Worm (Caenorhabditis elegans) whole organism, L4 larva: Measurements from ENCODE around the gene F54H12.5.

Source experiments
- F37D6.2 ChIP-seq: sonication (generic microtip); optimal IDR thresholded peaks from 2 replicates; lab custom pipeline; 2016; ENCODE audit warnings: mild to moderate bottlenecking, missing genetic modification characterization, missing compliant biosample characterization
- Y48G9A.11 ChIP-seq: fragments of 200-800 bp; sonication (Bioruptor generic); IDR thresholded peaks from 2 replicates; pipeline ENCODE4 v1.3.6; 2022; ENCODE audit warnings: missing genetic modification reagents, missing genetic modification characterization, missing compliant biosample characterization
- Y75B8A.6 ChIP-seq: fragments of 200-800 bp; sonication (Bioruptor generic); IDR thresholded peaks from 2 replicates; pipeline ENCODE4 v1.3.6; 2022; ENCODE audit warnings: missing genetic modification reagents, missing genetic modification characterization, missing compliant biosample characterization
- ZK337.2 ChIP-seq: fragments of 200-800 bp; sonication (Bioruptor generic); IDR thresholded peaks from 2 replicates; pipeline ENCODE4 v1.3.6; 2022; ENCODE audit warnings: missing genetic modification reagents, missing genetic modification characterization, missing compliant biosample characterization
- ZK546.5 ChIP-seq, 2 experiments: sonication (generic microtip); optimal IDR thresholded peaks; 2 replicates each; lab custom pipeline; 2017; ENCODE audit warnings: missing biosample characterization in 2 of 2, missing genetic modification characterization in 2 of 2
- aha-1 ChIP-seq: fragments of 150-350 bp; peaks from one replicate; lab custom pipeline; 2014; ENCODE audit warnings: missing biosample characterization, missing genetic modification characterization
- ama-1 ChIP-seq: fragments of 150-350 bp; optimal IDR thresholded peaks from 2 replicates; lab custom pipeline; 2014; ENCODE audit warnings: inconsistent platforms, mixed read lengths
- arid-1 ChIP-seq: fragments of 200-800 bp; sonication (Bioruptor generic); conservative IDR thresholded peaks from 2 replicates; pipeline ENCODE4 v1.3.6; 2022; ENCODE audit warnings: missing genetic modification reagents, missing genetic modification characterization, missing compliant biosample characterization
- ceh-20 ChIP-seq: fragments of 200-800 bp; sonication (Bioruptor generic); IDR thresholded peaks from 2 replicates; pipeline ENCODE4 v1.3.6; 2022; ENCODE audit warnings: missing genetic modification reagents, missing genetic modification characterization, missing compliant biosample characterization
- ceh-28 ChIP-seq: fragments of 150-350 bp; optimal IDR thresholded peaks from 2 replicates; lab custom pipeline; 2014; ENCODE audit warnings: missing biosample characterization, missing genetic modification reagents, missing genetic modification characterization
- ceh-62 ChIP-seq: sonication (generic microtip); optimal IDR thresholded peaks from 2 replicates; lab custom pipeline; 2017; ENCODE audit warnings: missing biosample characterization, missing genetic modification characterization
- daf-16 ChIP-seq, 3 experiments: sonication (generic microtip); optimal IDR thresholded peaks; 2 replicates each; lab custom pipeline; 2016 to 2017; ENCODE audit warnings: missing genetic modification characterization in 3 of 3, missing genetic modification reagents in 3 of 3, mild to moderate bottlenecking in 2 of 3, missing compliant biosample characterization in 2 of 3, missing biosample characterization in 1 of 3, moderate library complexity in 1 of 3
- daf-8 ChIP-seq: fragments of 200-800 bp; sonication (Bioruptor generic); IDR thresholded peaks from 2 replicates; pipeline ENCODE4 v1.3.6; 2022; ENCODE audit warnings: missing genetic modification characterization, missing compliant biosample characterization
- dmd-6 ChIP-seq: fragments of 200-800 bp; sonication (Bioruptor generic); IDR thresholded peaks from 2 replicates; pipeline ENCODE4 v1.3.6; 2022; ENCODE audit warnings: missing genetic modification reagents, missing genetic modification characterization, missing compliant biosample characterization
- dmd-8 ChIP-seq: fragments of 200-800 bp; sonication (Bioruptor generic); IDR thresholded peaks from 2 replicates; pipeline ENCODE4 v1.3.6; 2022; ENCODE audit warnings: missing genetic modification characterization, missing compliant biosample characterization
- egl-27 ChIP-seq: sonication (generic microtip); optimal IDR thresholded peaks from 3 replicates; lab custom pipeline; 2017; ENCODE audit warnings: missing biosample characterization, missing genetic modification reagents, missing genetic modification characterization
- fkh-10 ChIP-seq: fragments of 150-350 bp; optimal IDR thresholded peaks from 2 replicates; lab custom pipeline; 2014; ENCODE audit warnings: missing biosample characterization, missing genetic modification reagents, missing genetic modification characterization
- gei-8 ChIP-seq: fragments of 200-800 bp; sonication (Bioruptor generic); optimal IDR thresholded peaks from 2 replicates; lab custom pipeline; 2018; ENCODE audit warnings: mild to moderate bottlenecking, missing genetic modification characterization, missing compliant biosample characterization
- hif-1 ChIP-seq, 2 experiments: sonication (generic microtip); optimal IDR thresholded peaks; 2 replicates each; lab custom pipeline; 2016 to 2017; ENCODE audit warnings: missing compliant biosample characterization in 2 of 2, missing genetic modification characterization in 2 of 2, missing genetic modification reagents in 2 of 2, missing genotype in 2 of 2, mild to moderate bottlenecking in 1 of 2
- hlh-30 ChIP-seq: sonication (generic microtip); optimal IDR thresholded peaks from 2 replicates; lab custom pipeline; 2017; ENCODE audit warnings: antibody characterized with exemption, mild to moderate bottlenecking, missing genetic modification characterization, missing compliant biosample characterization; ENCODE audit not compliant: insufficient read depth
- hmg-1.1 ChIP-seq: fragments of 200-800 bp; sonication (Bioruptor generic); IDR thresholded peaks from 2 replicates; pipeline ENCODE4 v1.3.6; 2022; ENCODE audit warnings: missing genetic modification reagents, missing genetic modification characterization, missing compliant biosample characterization
- jun-1 ChIP-seq: fragments of 150-350 bp; optimal IDR thresholded peaks from 2 replicates; lab custom pipeline; 2014; ENCODE audit warnings: missing biosample characterization, missing genetic modification reagents, missing genetic modification characterization
- lim-7 ChIP-seq: fragments of 200-800 bp; sonication (Bioruptor generic); IDR thresholded peaks from 2 replicates; pipeline ENCODE4 v1.3.6; 2022; ENCODE audit warnings: missing genetic modification characterization, missing compliant biosample characterization
- lin-38 ChIP-seq: fragments of 200-800 bp; sonication (Bioruptor generic); IDR thresholded peaks from 2 replicates; pipeline ENCODE4 v1.3.6; 2022; ENCODE audit warnings: missing genetic modification reagents, missing genetic modification characterization, missing compliant biosample characterization
- lir-3 ChIP-seq: sonication (generic microtip); optimal IDR thresholded peaks from 2 replicates; lab custom pipeline; 2016; ENCODE audit warnings: mild to moderate bottlenecking, missing genetic modification characterization, missing compliant biosample characterization
- lsy-2 ChIP-seq, 2 experiments: fragments of 150-350 bp in 1 of 2; sonication (generic microtip) in 1 of 2; optimal IDR thresholded peaks; 2 replicates each; lab custom pipeline; 2014 to 2017; ENCODE audit warnings: missing biosample characterization in 2 of 2, missing genetic modification characterization in 2 of 2
- mdt-29 ChIP-seq: fragments of 200-800 bp; sonication (Bioruptor generic); IDR thresholded peaks from 2 replicates; pipeline ENCODE4 v1.3.6; 2022; ENCODE audit warnings: missing genetic modification reagents, missing genetic modification characterization, missing compliant biosample characterization
- mxl-2 ChIP-seq: fragments of 200-800 bp; sonication (Bioruptor generic); conservative IDR thresholded peaks from 2 replicates; pipeline ENCODE4 v1.3.6; 2022; ENCODE audit warnings: missing genetic modification reagents, missing genetic modification characterization, missing compliant biosample characterization
- nhr-10 ChIP-seq: fragments of 150-350 bp; optimal IDR thresholded peaks from 2 replicates; lab custom pipeline; 2014; ENCODE audit warnings: missing biosample characterization, missing genetic modification characterization
- nhr-11 ChIP-seq: fragments of 150-350 bp; optimal IDR thresholded peaks from 2 replicates; lab custom pipeline; 2014; ENCODE audit warnings: missing biosample characterization, missing genetic modification characterization
- nhr-28 ChIP-seq: fragments of 150-350 bp; optimal IDR thresholded peaks from 2 replicates; lab custom pipeline; 2014; ENCODE audit warnings: missing biosample characterization, missing genetic modification characterization
- nhr-41 ChIP-seq: fragments of 200-800 bp; sonication (Bioruptor generic); IDR thresholded peaks from 2 replicates; pipeline ENCODE4 v1.3.6; 2022; ENCODE audit warnings: missing genetic modification reagents, missing genetic modification characterization, missing compliant biosample characterization
- nhr-42 ChIP-seq: fragments of 200-800 bp; sonication (Bioruptor generic); IDR thresholded peaks from 2 replicates; pipeline ENCODE4 v1.3.6; 2022; ENCODE audit warnings: missing genetic modification characterization, missing compliant biosample characterization
- nhr-48 ChIP-seq: sonication (generic microtip); optimal IDR thresholded peaks from 2 replicates; lab custom pipeline; 2016; ENCODE audit warnings: mild to moderate bottlenecking, missing genetic modification characterization, missing compliant biosample characterization
- nhr-76 ChIP-seq: fragments of 150-350 bp; optimal IDR thresholded peaks from 2 replicates; lab custom pipeline; 2014; ENCODE audit warnings: missing biosample characterization, missing genetic modification characterization
- nhr-77 ChIP-seq: fragments of 150-350 bp; optimal IDR thresholded peaks from 2 replicates; lab custom pipeline; 2014; ENCODE audit warnings: missing biosample characterization, missing genetic modification characterization
- php-3 ChIP-seq: fragments of 200-800 bp; sonication (Bioruptor generic); IDR thresholded peaks from 2 replicates; pipeline ENCODE4 v1.3.6; 2022; ENCODE audit warnings: missing genetic modification reagents, missing genetic modification characterization, missing compliant biosample characterization
- pqm-1 ChIP-seq: sonication (generic microtip); optimal IDR thresholded peaks from 2 replicates; lab custom pipeline; 2017; ENCODE audit warnings: missing biosample characterization, missing genetic modification characterization
- skn-1 ChIP-seq: fragments of 150-350 bp; optimal IDR thresholded peaks from 2 replicates; lab custom pipeline; 2014; ENCODE audit warnings: missing biosample characterization, missing genetic modification characterization
- spr-1 ChIP-seq: sonication (generic microtip); optimal IDR thresholded peaks from 2 replicates; lab custom pipeline; 2016; ENCODE audit warnings: mild to moderate bottlenecking, missing genetic modification characterization, missing compliant biosample characterization
- tra-1 ChIP-seq: fragments of 200-800 bp; sonication (Bioruptor generic); IDR thresholded peaks from 2 replicates; pipeline ENCODE4 v1.3.6; 2022; ENCODE audit warnings: missing genetic modification reagents, missing genetic modification characterization, missing compliant biosample characterization
- unc-62 ChIP-seq, 3 experiments: fragments of 150-350 bp in 1 of 3; sonication (generic microtip); optimal IDR thresholded peaks in 2 of 3; peaks in 1 of 3; 1 replicate in 1 of 3; 2 replicates in 2 of 3; lab custom pipeline; 2014 to 2017; ENCODE audit warnings: missing biosample characterization in 3 of 3, missing genetic modification characterization in 3 of 3, missing genetic modification reagents in 3 of 3, missing genotype in 1 of 3
- zfp-3 ChIP-seq: fragments of 200-800 bp; sonication (Bioruptor generic); conservative IDR thresholded peaks from 2 replicates; pipeline ENCODE4 v1.3.6; 2022; ENCODE audit warnings: missing genetic modification reagents, missing genetic modification characterization, missing compliant biosample characterization
- zip-11 ChIP-seq: fragments of 200-800 bp; sonication (Bioruptor generic); IDR thresholded peaks from 2 replicates; pipeline ENCODE4 v1.3.6; 2022; ENCODE audit warnings: missing genetic modification characterization, missing compliant biosample characterization

Gene F54H12.5

ce11 chrIII:7973968-7974607 lies 2.1 kb upstream of the F54H12.5 start (continued):
- TF ChIP-seq nhr-76 (tag; lab: Kevin White, UChicago) (no peak), ZK337.2 (no peak), lir-3 (tag; lab: Kevin White, UChicago) (no peak), lim-7 (GFP tag; lab: Robert Waterston, UW) (no peak), Y75B8A.6 (GFP tag; lab: Robert Waterston, UW) (no peak), nhr-48 (no peak), gei-8 (GFP tag; lab: Kevin White, UChicago) (no peak), daf-8 (no peak), hlh-30 (tag; lab: Kevin White, UChicago) (peak; percentile 68), nhr-42 (no peak), ZK546.5 (tag; optimal IDR thresholded peaks at IDR 0.05; lab: Kevin White, UChicago) (no peak), Y48G9A.11 (GFP tag; lab: Robert Waterston, UW) (no peak), php-3 (GFP tag; lab: Robert Waterston, UW) (peak; percentile 82), pqm-1 (tag; lab: Kevin White, UChicago) (peak; percentile 6), aha-1 (tag; lab: Kevin White, UChicago) (no peak), hmg-1.1 (GFP tag; lab: Robert Waterston, UW) (no peak), arid-1 (GFP tag; lab: Robert Waterston, UW) (0 out of 2 replicates have a peak, but pooled peaks have one; percentile 10), ceh-20 (GFP tag; lab: Robert Waterston, UW) (no peak), fkh-10 (no peak), zfp-3 (GFP tag; lab: Robert Waterston, UW) (no peak), ceh-28 (tag; lab: Kevin White, UChicago) (no peak), nhr-77 (tag; lab: Kevin White, UChicago) (no peak), nhr-28 (tag; lab: Kevin White, UChicago) (peak; percentile 48), lin-38 (GFP tag; lab: Robert Waterston, UW) (0 out of 2 replicates have a peak, but pooled peaks have one; percentile 11), egl-27 (tag; lab: Kevin White, UChicago) (no peak), unc-62 (GFP tag; optimal IDR thresholded peaks at IDR 0.05 in 1 of 2; lab: Kevin White, UChicago) (no peak), unc-62 (tag; optimal IDR thresholded peaks at IDR 0.05; lab: Kevin White, UChicago) (no peak), dmd-8 (no peak), daf-16 (GFP tag; optimal IDR thresholded peaks at IDR 0.05; lab: Kevin White, UChicago) (no peak), daf-16 (tag; optimal IDR thresholded peaks at IDR 0.05; lab: Kevin White, UChicago) (peak; percentile 53), skn-1 (tag; lab: Kevin White, UChicago) (no peak), jun-1 (tag; lab: Kevin White, UChicago) (no peak), zip-11 (GFP tag; lab: Robert Waterston, UW) (no peak), hif-1 (tag; optimal IDR thresholded peaks at IDR 0.05; lab: Kevin White, UChicago) (no peak), spr-1 (no peak), tra-1 (GFP tag; lab: Robert Waterston, UW) (no peak), nhr-10 (tag; lab: Kevin White, UChicago) (no peak), ama-1 (lab: Kevin White, UChicago) (peak; percentile 70), mxl-2 (GFP tag; lab: Robert Waterston, UW) (no peak), F37D6.2 (no peak), ceh-62 (tag; lab: Kevin White, UChicago) (no peak), nhr-41 (GFP tag; lab: Robert Waterston, UW) (no peak), mdt-29 (GFP tag; lab: Robert Waterston, UW) (no peak), nhr-11 (tag; lab: Kevin White, UChicago) (peak; percentile 45), lsy-2 (tag; optimal IDR thresholded peaks at IDR 0.05; lab: Kevin White, UChicago) (peak in 1 of 2 experiments; percentile 28), dmd-6 (GFP tag; lab: Robert Waterston, UW) (peak; percentile 32; the same call in 1 of the 2 replicates)
